2 fruit fly cellular contexts compared by ENCODE assay signal in the genomic region with DNA sequence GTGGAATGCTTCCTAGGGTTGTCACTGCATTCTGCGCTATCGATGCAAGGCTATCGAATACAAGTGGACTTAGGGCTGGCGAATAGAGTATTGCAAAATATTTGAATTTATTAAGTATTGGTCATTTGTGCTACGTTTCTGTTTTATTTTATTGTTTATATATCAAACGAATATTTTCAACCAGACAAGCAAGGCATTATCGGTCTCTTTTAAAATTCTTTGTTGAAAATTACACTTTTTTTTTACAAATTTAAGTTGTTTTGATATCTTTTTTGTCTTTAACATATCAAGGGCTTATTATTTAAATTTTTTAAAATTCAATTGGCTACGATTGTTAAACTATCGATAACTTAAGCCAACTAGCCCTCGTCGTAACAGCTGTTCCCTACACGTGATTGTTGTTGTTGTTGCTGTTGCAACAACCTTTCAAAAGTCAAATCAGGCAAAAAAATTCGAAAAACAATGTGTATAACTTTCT.
TF ChIP-seq lines count a peak whose summit lies in the region.

Gene Ype, minus strand, starts transcription at position 45 of the 478 bp plus-strand sequence.
Gene CG1662, plus strand, starts transcription at position 191 of the 478 bp plus-strand sequence.

TF ChIP-seq in whole organism, embryonic, 481 proteins besides CTCF, POLR2A, EP300 and RAD21 (continued from another document and continues in another):
- TF ChIP-seq CG1602 (GFP tag; optimal IDR thresholded peaks at IDR 0.05; lab: Kevin White, UChicago) (peak; percentile 77), CG4820 (GFP tag; optimal IDR thresholded peaks at IDR 0.05; lab: Kevin White, UChicago) (peak; percentile 59), CG15011 (GFP tag; optimal IDR thresholded peaks at IDR 0.05; lab: Kevin White, UChicago) (peak; percentile 32), CG6654 (GFP tag; optimal IDR thresholded peaks at IDR 0.05; lab: Kevin White, UChicago) (peak; percentile 39), CG18599 (GFP tag; optimal IDR thresholded peaks at IDR 0.05; lab: Kevin White, UChicago) (peak; percentile 78), Dll (GFP tag; IDR thresholded peaks at IDR 0.05; lab: Robert Waterston, UW; ENCODE audit: partially characterized antibody) (peak; percentile 82), CG13775 (GFP tag; optimal IDR thresholded peaks at IDR 0.05; lab: Kevin White, UChicago) (peak; percentile 82), CG8388 (GFP tag; optimal IDR thresholded peaks at IDR 0.05; lab: Kevin White, UChicago) (peak; percentile 54), CG13624 (GFP tag; optimal IDR thresholded peaks at IDR 0.05; lab: Kevin White, UChicago) (peak; percentile 67), h (optimal IDR thresholded peaks at IDR 0.05; lab: Kevin White, UChicago) (no peak), CG31441 (GFP tag; IDR thresholded peaks at IDR 0.05; lab: Robert Waterston, UW) (peak; percentile 71), Rfx (GFP tag; IDR thresholded peaks at IDR 0.05; lab: Robert Waterston, UW) (peak; percentile 80), jumu (GFP tag; optimal IDR thresholded peaks at IDR 0.05; lab: Kevin White, UChicago) (peak; percentile 67), gsb-n (tag; optimal IDR thresholded peaks at IDR 0.05; lab: Kevin White, UChicago) (peak; percentile 24), CG6791 (GFP tag; IDR thresholded peaks at IDR 0.05; lab: Robert Waterston, UW; ENCODE audit: partially characterized antibody) (no peak), grn (GFP tag; optimal IDR thresholded peaks at IDR 0.05; lab: Kevin White, UChicago) (no peak), Kr (GFP tag; optimal IDR thresholded peaks at IDR 0.05; lab: Kevin White, UChicago) (no peak), CG34376 (GFP tag; optimal IDR thresholded peaks at IDR 0.05; lab: Kevin White, UChicago) (peak; percentile 47), crc (GFP tag; optimal IDR thresholded peaks at IDR 0.05; lab: Kevin White, UChicago) (peak; percentile 54), Blimp-1 (GFP tag; optimal IDR thresholded peaks at IDR 0.05; lab: Kevin White, UChicago) (peak; percentile 57), MESR4 (GFP tag; optimal IDR thresholded peaks at IDR 0.05; lab: Kevin White, UChicago) (no peak), CG4707 (GFP tag; optimal IDR thresholded peaks at IDR 0.05; lab: Kevin White, UChicago) (no peak), CG6272 (GFP tag; IDR thresholded peaks at IDR 0.05; lab: Robert Waterston, UW) (0 out of 2 replicates have a peak, but pooled peaks have one; percentile 45), pfk (GFP tag; optimal IDR thresholded peaks at IDR 0.05; lab: Kevin White, UChicago) (no peak), Dip3 (GFP tag; optimal IDR thresholded peaks at IDR 0.05; lab: Kevin White, UChicago) (peak; percentile 72), NfI (GFP tag; optimal IDR thresholded peaks at IDR 0.05; lab: Kevin White, UChicago) (peak; percentile 77), aop (GFP tag; IDR thresholded peaks at IDR 0.05; lab: Robert Waterston, UW) (no peak), CG42726 (GFP tag; IDR thresholded peaks at IDR 0.05; lab: Robert Waterston, UW; ENCODE audit: partially characterized antibody) (no peak), abd-A (tag; optimal IDR thresholded peaks at IDR 0.05; lab: Kevin White, UChicago) (peak; percentile 3), crp (GFP tag; optimal IDR thresholded peaks at IDR 0.05; lab: Kevin White, UChicago) (peak; percentile 61 to 89), Dref (GFP tag; IDR thresholded peaks at IDR 0.05; lab: Robert Waterston, UW) (peak; percentile 63), Hmx (GFP tag; optimal IDR thresholded peaks at IDR 0.05; lab: Kevin White, UChicago) (peak; percentile 43), CG6854 (GFP tag; optimal IDR thresholded peaks at IDR 0.05; lab: Kevin White, UChicago) (no peak), tll (GFP tag; optimal IDR thresholded peaks at IDR 0.05; lab: Kevin White, UChicago) (peak in 1 of 2 experiments; percentile 86), CG14050 (GFP tag; IDR thresholded peaks at IDR 0.05; lab: Robert Waterston, UW) (0 out of 3 replicates have a peak, but pooled peaks have one; percentile 22), D19A (tag; optimal IDR thresholded peaks at IDR 0.05; lab: Kevin White, UChicago) (peak; percentile 58), CG10147 (GFP tag; optimal IDR thresholded peaks at IDR 0.05; lab: Kevin White, UChicago) (peak; percentile 71), CG18619 (GFP tag; optimal IDR thresholded peaks at IDR 0.05; lab: Kevin White, UChicago) (peak; percentile 65), CG2116 (GFP tag; optimal IDR thresholded peaks at IDR 0.05; lab: Kevin White, UChicago) (peak; percentile 86), CG9437 (GFP tag; optimal IDR thresholded peaks at IDR 0.05; lab: Kevin White, UChicago) (peak; percentile 57), knrl (GFP tag; IDR thresholded peaks at IDR 0.05; lab: Robert Waterston, UW; ENCODE audit: partially characterized antibody) (peak; percentile 77), CG3847 (GFP tag; IDR thresholded peaks at IDR 0.05; lab: Robert Waterston, UW) (peak; percentile 77), CG3838 (GFP tag; optimal IDR thresholded peaks at IDR 0.05; lab: Kevin White, UChicago) (peak; percentile 22), hth (optimal IDR thresholded peaks at IDR 0.05; lab: Kevin White, UChicago) (no peak), CG10565 (GFP tag; optimal IDR thresholded peaks at IDR 0.05; lab: Kevin White, UChicago) (no peak), shn (GFP tag; optimal IDR thresholded peaks at IDR 0.05; lab: Kevin White, UChicago) (peak; percentile 60), Ets97D (GFP tag; optimal IDR thresholded peaks at IDR 0.05; lab: Kevin White, UChicago) (peak; percentile 63), CG3065 (GFP tag; optimal IDR thresholded peaks at IDR 0.05; lab: Kevin White, UChicago) (peak; percentile 21), tin (GFP tag; optimal IDR thresholded peaks at IDR 0.05; lab: Kevin White, UChicago) (peak; percentile 80), nom (GFP tag; optimal IDR thresholded peaks at IDR 0.05; lab: Kevin White, UChicago) (peak; percentile 21), CG3281 (GFP tag; optimal IDR thresholded peaks at IDR 0.05; lab: Kevin White, UChicago) (peak; percentile 77), slp2 (GFP tag; optimal IDR thresholded peaks at IDR 0.05; lab: Kevin White, UChicago) (peak; percentile 30), Ada2b (GFP tag; IDR thresholded peaks at IDR 0.05; lab: Robert Waterston, UW) (0 out of 2 replicates have a peak, but pooled peaks have one; percentile 31), Nf-YC (tag; optimal IDR thresholded peaks at IDR 0.05; lab: Kevin White, UChicago) (peak; percentile 76), Abd-B (GFP tag; optimal IDR thresholded peaks at IDR 0.05; lab: Kevin White, UChicago) (peak; percentile 77), CG4424 (GFP tag; optimal IDR thresholded peaks at IDR 0.05; lab: Kevin White, UChicago) (peak; percentile 79), CG17912 (GFP tag; optimal IDR thresholded peaks at IDR 0.05; lab: Kevin White, UChicago) (no peak), zen2 (GFP tag; IDR thresholded peaks at IDR 0.05; lab: Robert Waterston, UW; ENCODE audit: partially characterized antibody) (peak; percentile 56; the same call in 1 of the 3 replicates), vvl (GFP tag; IDR thresholded peaks at IDR 0.05; lab: Robert Waterston, UW) (peak; percentile 74), Gug (GFP tag; IDR thresholded peaks at IDR 0.05; lab: Robert Waterston, UW) (peak; percentile 53; the same call in 1 of the 4 replicates)

TF ChIP-seq in whole organism, prepupa, 60 proteins besides CTCF, POLR2A, EP300 and RAD21 (continued from another document):
- TF ChIP-seq fkh (GFP tag; optimal IDR thresholded peaks at IDR 0.05; lab: Kevin White, UChicago) (peak; percentile 99), CG10669 (GFP tag; optimal IDR thresholded peaks at IDR 0.05; lab: Kevin White, UChicago) (peak; percentile 63), Smox (GFP tag; optimal IDR thresholded peaks at IDR 0.05; lab: Kevin White, UChicago) (peak; percentile 70), Eip75B (GFP tag; optimal IDR thresholded peaks at IDR 0.05; lab: Kevin White, UChicago) (peak; percentile 63), dsx (GFP tag; optimal IDR thresholded peaks at IDR 0.05; lab: Kevin White, UChicago; ENCODE audit: poor library complexity, severe bottlenecking) (peak; percentile 63), vri (GFP tag; optimal IDR thresholded peaks at IDR 0.05; lab: Kevin White, UChicago) (peak; percentile 29), achi (GFP tag; optimal IDR thresholded peaks at IDR 0.05; lab: Kevin White, UChicago) (peak; percentile 66), CG6854 (GFP tag; optimal IDR thresholded peaks at IDR 0.05; lab: Kevin White, UChicago) (no peak), svp (GFP tag; lab: Kevin White, UChicago) (peak; percentile 89), net (GFP tag; optimal IDR thresholded peaks at IDR 0.05; lab: Kevin White, UChicago) (peak; percentile 32), Ets96B (tag; optimal IDR thresholded peaks at IDR 0.05; lab: Kevin White, UChicago) (peak; percentile 60), CG11762 (GFP tag; optimal IDR thresholded peaks at IDR 0.05; lab: Kevin White, UChicago; ENCODE audit: insufficient read depth) (peak; percentile 50)
